Worm (Caenorhabditis elegans) whole organism, L1 larva: Measurements from ENCODE around the gene srx-66.

Experiments
- ama-1 ChIP-seq: fragments of 150-350 bp; optimal IDR thresholded peaks from 2 replicates; lab custom pipeline; 2014
- blmp-1 ChIP-seq: fragments of 150-350 bp; optimal IDR thresholded peaks from 2 replicates; lab custom pipeline; 2014; ENCODE audit warnings: missing biosample characterization, missing genetic modification characterization
- ceh-63 ChIP-seq: fragments of 200-800 bp; sonication (Bioruptor generic); optimal IDR thresholded peaks from 2 replicates; lab custom pipeline; 2018; ENCODE audit warnings: mild to moderate bottlenecking, missing genetic modification characterization, missing compliant biosample characterization
- elt-2 ChIP-seq: sonication (generic microtip); optimal IDR thresholded peaks from 2 replicates; lab custom pipeline; 2016; ENCODE audit warnings: missing genetic modification characterization, mild to moderate bottlenecking, inconsistent platforms, missing compliant biosample characterization, missing genetic modification reagents
- elt-3 ChIP-seq, 6 experiments: fragments of 150-350 bp in 1 of 6; sonication (generic microtip); optimal IDR thresholded peaks; 2 replicates each; lab custom pipeline; 2017 to 2018; ENCODE audit warnings: missing biosample characterization in 6 of 6, missing genetic modification characterization in 6 of 6, inconsistent platforms in 1 of 6
- grh-1 ChIP-seq: fragments of 200-800 bp; sonication (Bioruptor generic); IDR thresholded peaks from 2 replicates; pipeline ENCODE4 v1.3.6; 2022; ENCODE audit warnings: missing genetic modification reagents, missing genetic modification characterization, missing compliant biosample characterization
- lin-35 ChIP-seq, 2 experiments: fragments of 150-350 bp; optimal IDR thresholded peaks; 2 replicates each; lab custom pipeline; 2014; ENCODE audit warnings: missing biosample characterization in 2 of 2, missing genetic modification characterization in 2 of 2, missing genetic modification reagents in 2 of 2
- nhr-20 ChIP-seq: sonication (generic microtip); optimal IDR thresholded peaks from 2 replicates; lab custom pipeline; 2016; ENCODE audit warnings: mild to moderate bottlenecking, missing genetic modification characterization, missing compliant biosample characterization
- nhr-71 ChIP-seq: sonication (generic microtip); optimal IDR thresholded peaks from 2 replicates; lab custom pipeline; 2016; ENCODE audit warnings: mild to moderate bottlenecking, missing genetic modification characterization, moderate library complexity, missing compliant biosample characterization
- nhr-85 ChIP-seq: sonication (generic microtip); peaks from one replicate; lab custom pipeline; 2016; ENCODE audit warnings: missing genetic modification characterization, inconsistent platforms, missing compliant biosample characterization
- nhr-90 ChIP-seq: sonication (generic microtip); optimal IDR thresholded peaks from 2 replicates; lab custom pipeline; 2016; ENCODE audit warnings: mild to moderate bottlenecking, missing genetic modification characterization, missing compliant biosample characterization; ENCODE audit not compliant: poor library complexity
- sup-37 ChIP-seq: fragments of 200-800 bp; sonication (Bioruptor generic); optimal IDR thresholded peaks from 2 replicates; lab custom pipeline; 2018; ENCODE audit warnings: mild to moderate bottlenecking, missing genetic modification characterization, missing compliant biosample characterization
- tbx-2 ChIP-seq: sonication (generic microtip); optimal IDR thresholded peaks from 2 replicates; lab custom pipeline; 2016; ENCODE audit warnings: missing genetic modification characterization, missing compliant biosample characterization
- tlp-1 ChIP-seq: fragments of 150-350 bp; optimal IDR thresholded peaks from 2 replicates; lab custom pipeline; 2014; ENCODE audit warnings: missing biosample characterization, missing genetic modification characterization
- unc-62 ChIP-seq: fragments of 150-350 bp; optimal IDR thresholded peaks from 2 replicates; lab custom pipeline; 2014; ENCODE audit warnings: missing biosample characterization, missing genetic modification reagents, missing genetic modification characterization
- unc-86 ChIP-seq: sonication (generic microtip); optimal IDR thresholded peaks from 2 replicates; lab custom pipeline; 2016; ENCODE audit warnings: missing genetic modification characterization, missing compliant biosample characterization

srx-66 gene

DNA sequence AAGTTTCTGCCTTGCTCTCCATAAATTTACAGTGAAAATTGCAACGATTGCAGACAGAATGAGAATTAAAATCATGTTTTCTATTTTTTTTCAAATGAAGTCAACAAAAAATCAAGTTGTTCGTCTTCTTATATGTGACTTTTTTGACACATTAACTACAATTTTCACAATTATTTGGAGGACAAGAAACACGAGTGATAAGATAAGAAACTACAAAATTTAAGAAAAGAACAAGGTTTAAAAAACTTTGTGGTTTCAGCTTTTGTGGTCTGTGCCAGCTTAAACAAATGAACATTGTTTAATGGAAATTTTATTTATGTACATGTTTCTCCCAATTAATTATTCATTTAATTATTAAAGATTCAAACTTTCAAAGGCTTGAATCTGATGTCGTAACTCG, 51.0 kb downstream of the srx-66 start, which contains the start of gene cyp-34A9:
Gene cyp-34A9, minus strand, starts transcription at position 131 of the 400 bp plus-strand sequence.
- TF ChIP-seq tlp-1 (no peak), sup-37 (GFP tag; lab: Kevin White, UChicago) (no peak), elt-2 (tag; lab: Kevin White, UChicago) (peak; percentile 66), ceh-63 (GFP tag; lab: Kevin White, UChicago) (no peak), nhr-85 (peak; percentile 4), lin-35 (GFP tag; optimal IDR thresholded peaks at IDR 0.05; lab: Kevin White, UChicago) (peak in 1 of 2 experiments; percentile 14), elt-3 (tag; optimal IDR thresholded peaks at IDR 0.05; lab: Kevin White, UChicago) (peak in 4 of 6 experiments; percentile 3 to 65 (median 30)), blmp-1 (tag; lab: Kevin White, UChicago) (no peak), unc-86 (tag; lab: Kevin White, UChicago) (no peak), nhr-71 (peak; percentile 13), unc-62 (no peak), nhr-90 (tag; lab: Kevin White, UChicago) (peak; percentile 8), nhr-20 (peak; percentile 69), tbx-2 (tag; lab: Kevin White, UChicago) (no peak), grh-1 (GFP tag; lab: Robert Waterston, UW) (no peak), ama-1 (no peak)
